Fruit fly (Drosophila melanogaster) whole organism, embryonic: Measurements from ENCODE around the gene Trf4-2.

Experiments
- Adf1 ChIP-seq: fragments of 200-800 bp; sonication (Bioruptor generic); IDR thresholded peaks from 2 replicates; pipeline ENCODE4 v1.3.6; 2022; ENCODE audit warnings: missing biosample characterization, missing genetic modification characterization
- B-H2 ChIP-seq: fragments of 200-800 bp; sonication (Bioruptor generic); optimal IDR thresholded peaks from 2 replicates; lab custom pipeline; 2018; ENCODE audit warnings: missing biosample characterization, mild to moderate bottlenecking, missing genetic modification characterization
- CG10267 ChIP-seq: fragments of 200-800 bp; sonication (Bioruptor generic); optimal IDR thresholded peaks from 2 replicates; lab custom pipeline; 2018; ENCODE audit warnings: missing biosample characterization, mild to moderate bottlenecking, missing genetic modification characterization, moderate library complexity
- CG11247 ChIP-seq: fragments of 200-800 bp; sonication (Bioruptor generic); IDR thresholded peaks from 2 replicates; pipeline ENCODE4 v1.3.6; 2022; ENCODE audit warnings: missing biosample characterization, missing genetic modification characterization
- CG11398 ChIP-seq: fragments of 200-800 bp; sonication (Bioruptor generic); optimal IDR thresholded peaks from 2 replicates; lab custom pipeline; 2016; ENCODE audit warnings: missing biosample characterization, missing genetic modification characterization
- CG12155 ChIP-seq: fragments of 200-800 bp; sonication (Bioruptor generic); optimal IDR thresholded peaks from 3 replicates; lab custom pipeline; 2016; ENCODE audit warnings: missing biosample characterization, missing genetic modification characterization
- CG13424 ChIP-seq: fragments of 200-800 bp; sonication (Bioruptor generic); optimal IDR thresholded peaks from 2 replicates; lab custom pipeline; 2019; ENCODE audit warnings: missing biosample characterization, mild to moderate bottlenecking, missing genetic modification characterization, moderate library complexity
- CG34376 ChIP-seq: fragments of 200-800 bp; sonication (Bioruptor generic); optimal IDR thresholded peaks from 2 replicates; lab custom pipeline; 2018; ENCODE audit warnings: missing biosample characterization, mild to moderate bottlenecking, missing genetic modification characterization
- CG42726 ChIP-seq: fragments of 200-800 bp; sonication (Bioruptor generic); IDR thresholded peaks from 2 replicates; pipeline ENCODE4 v1.3.6; 2022; ENCODE audit warnings: missing biosample characterization, missing genetic modification characterization; ENCODE audit not compliant: partially characterized antibody
- CG4617 ChIP-seq: fragments of 200-800 bp; sonication (Bioruptor generic); optimal IDR thresholded peaks from 3 replicates; lab custom pipeline; 2016; ENCODE audit warnings: missing biosample characterization, missing genetic modification characterization, borderline replicate concordance
- CHES-1-like ChIP-seq: fragments of 200-800 bp; sonication (Bioruptor generic); optimal IDR thresholded peaks from 2 replicates; lab custom pipeline; 2016; ENCODE audit warnings: missing biosample characterization, missing genetic modification characterization
- CkIIα-i1 ChIP-seq: fragments of 200-800 bp; sonication (Bioruptor generic); IDR thresholded peaks from 2 replicates; pipeline ENCODE4 v1.3.6; 2022; ENCODE audit warnings: missing biosample characterization, missing genetic modification characterization
- CrebB ChIP-seq: fragments of 200-800 bp; sonication (Bioruptor generic); optimal IDR thresholded peaks from 3 replicates; lab custom pipeline; 2018; ENCODE audit warnings: missing biosample characterization, mild to moderate bottlenecking, missing genetic modification characterization
- Doc3 ChIP-seq: fragments of 200-800 bp; sonication (Bioruptor generic); IDR thresholded peaks from 3 replicates; pipeline ENCODE4 v1.3.6; 2022; ENCODE audit warnings: missing biosample characterization, missing genetic modification characterization; ENCODE audit not compliant: partially characterized antibody
- Ets65A ChIP-seq: fragments of 200-800 bp; sonication (Bioruptor generic); peaks from one replicate; lab custom pipeline; 2016; ENCODE audit warnings: missing biosample characterization, missing genetic modification characterization
- Mad ChIP-seq: fragments of 200-800 bp; sonication (Bioruptor generic); optimal IDR thresholded peaks from 2 replicates; lab custom pipeline; 2016; ENCODE audit warnings: missing biosample characterization, missing genetic modification characterization
- Mes4 ChIP-seq: fragments of 200-800 bp; sonication (Bioruptor generic); optimal IDR thresholded peaks from 2 replicates; lab custom pipeline; 2016; ENCODE audit warnings: missing biosample characterization, missing genetic modification characterization
- Rx ChIP-seq: fragments of 200-800 bp; sonication (Bioruptor generic); IDR thresholded peaks from 2 replicates; pipeline ENCODE4 v1.3.6; 2022; ENCODE audit warnings: missing biosample characterization, missing genetic modification characterization
- Sry-β ChIP-seq: fragments of 200-800 bp; sonication (Bioruptor generic); optimal IDR thresholded peaks from 2 replicates; lab custom pipeline; 2018; ENCODE audit warnings: missing biosample characterization, mild to moderate bottlenecking, missing genetic modification characterization, moderate library complexity
- Ssrp ChIP-seq: fragments of 200-800 bp; sonication (Bioruptor generic); optimal IDR thresholded peaks from 2 replicates; lab custom pipeline; 2018; ENCODE audit warnings: missing biosample characterization, mild to moderate bottlenecking, missing genetic modification characterization, moderate library complexity
- Taf1 ChIP-seq: fragments of 200-800 bp; sonication (Bioruptor generic); IDR thresholded peaks from 2 replicates; pipeline ENCODE4 v1.3.6; 2022; ENCODE audit warnings: missing biosample characterization, missing genetic modification characterization
- Usf ChIP-seq: fragments of 200-800 bp; sonication (Bioruptor generic); optimal IDR thresholded peaks from 2 replicates; lab custom pipeline; 2017; ENCODE audit warnings: missing genotype, missing biosample characterization, missing genetic modification characterization
- ato ChIP-seq: fragments of 200-800 bp; sonication (Bioruptor generic); IDR thresholded peaks from 2 replicates; pipeline ENCODE4 v1.3.6; 2022; ENCODE audit warnings: missing biosample characterization, missing genetic modification characterization; ENCODE audit not compliant: partially characterized antibody
- bigmax ChIP-seq: fragments of 200-800 bp; sonication (Bioruptor generic); optimal IDR thresholded peaks from 2 replicates; lab custom pipeline; 2018; ENCODE audit warnings: missing biosample characterization, mild to moderate bottlenecking, missing genetic modification characterization
- caup ChIP-seq: fragments of 200-800 bp; sonication (Bioruptor generic); optimal IDR thresholded peaks from 3 replicates; lab custom pipeline; 2017; ENCODE audit warnings: missing biosample characterization, mild to moderate bottlenecking, missing genetic modification characterization, moderate library complexity; ENCODE audit not compliant: severe bottlenecking
- corto ChIP-seq: fragments of 200-800 bp; sonication (Bioruptor generic); optimal IDR thresholded peaks from 2 replicates; lab custom pipeline; 2016; ENCODE audit warnings: missing biosample characterization, mild to moderate bottlenecking, missing genetic modification characterization, moderate library complexity
- cwo ChIP-seq: fragments of 200-800 bp; sonication (Bioruptor generic); optimal IDR thresholded peaks from 3 replicates; lab custom pipeline; 2017; ENCODE audit warnings: missing biosample characterization, missing genetic modification characterization, mild to moderate bottlenecking, moderate library complexity, missing genetic modification reagents
- exex ChIP-seq: fragments of 200-800 bp; sonication (Bioruptor generic); optimal IDR thresholded peaks from 4 replicates; lab custom pipeline; 2018; ENCODE audit warnings: missing biosample characterization, mild to moderate bottlenecking, missing genetic modification characterization, moderate library complexity
- fd96Cb ChIP-seq: fragments of 200-800 bp; sonication (Bioruptor generic); optimal IDR thresholded peaks from 2 replicates; lab custom pipeline; 2018; ENCODE audit warnings: missing biosample characterization, mild to moderate bottlenecking, missing genetic modification characterization, moderate library complexity
- grn ChIP-seq: fragments of 200-800 bp; sonication (Bioruptor generic); optimal IDR thresholded peaks from 3 replicates; lab custom pipeline; 2017; ENCODE audit warnings: missing biosample characterization, missing genetic modification characterization
- h ChIP-seq: fragments of >200 bp; optimal IDR thresholded peaks from 2 replicates; lab custom pipeline; 2017
- ind ChIP-seq: fragments of 200-800 bp; sonication (Bioruptor generic); optimal IDR thresholded peaks from 3 replicates; lab custom pipeline; 2016; ENCODE audit warnings: missing biosample characterization, missing genetic modification characterization
- lmd ChIP-seq: fragments of 200-800 bp; sonication (Bioruptor generic); IDR thresholded peaks from 2 replicates; pipeline ENCODE4 v1.3.6; 2022; ENCODE audit warnings: missing biosample characterization, missing genetic modification characterization
- nerfin-2 ChIP-seq: fragments of 200-800 bp; sonication (Bioruptor generic); IDR thresholded peaks from 2 replicates; pipeline ENCODE4 v1.3.6; 2022; ENCODE audit warnings: missing biosample characterization, missing genetic modification characterization; ENCODE audit not compliant: partially characterized antibody
- nom ChIP-seq: fragments of 200-800 bp; sonication (Bioruptor generic); optimal IDR thresholded peaks from 2 replicates; lab custom pipeline; 2017; ENCODE audit warnings: missing biosample characterization, missing genetic modification characterization, mild to moderate bottlenecking, moderate library complexity, missing genetic modification reagents
- otp ChIP-seq: fragments of 200-800 bp; sonication (Bioruptor generic); IDR thresholded peaks from 3 replicates; pipeline ENCODE4, ENCODE4 v1.3.6; 2022; ENCODE audit warnings: missing biosample characterization, missing genetic modification characterization
- pita ChIP-seq: fragments of 200-800 bp; sonication (Bioruptor generic); optimal IDR thresholded peaks from 2 replicates; lab custom pipeline; 2017; ENCODE audit warnings: missing biosample characterization, mild to moderate bottlenecking, missing genetic modification characterization
- sc ChIP-seq, 3 experiments: fragments of >200 bp in 2 of 3; fragments of 200-800 bp in 1 of 3; sonication (Bioruptor generic) in 1 of 3; optimal IDR thresholded peaks; 2 replicates in 2 of 3; 3 replicates in 1 of 3; lab custom pipeline; 2017; ENCODE audit warnings: mild to moderate bottlenecking in 1 of 3, missing biosample characterization in 1 of 3, missing genetic modification characterization in 1 of 3, missing genetic modification reagents in 1 of 3
- sna ChIP-seq: fragments of 200-800 bp; sonication (Bioruptor generic); IDR thresholded peaks from 2 replicates; pipeline ENCODE4 v1.3.6; 2022; ENCODE audit warnings: missing biosample characterization, missing genetic modification characterization; ENCODE audit not compliant: partially characterized antibody
- sug ChIP-seq: fragments of 200-800 bp; optimal IDR thresholded peaks from 2 replicates; lab custom pipeline; 2019; ENCODE audit warnings: missing biosample characterization, mild to moderate bottlenecking, missing genetic modification characterization, moderate library complexity
- wor ChIP-seq: fragments of 200-800 bp; sonication (Bioruptor generic); IDR thresholded peaks from 2 replicates; pipeline ENCODE4 v1.3.6; 2022; ENCODE audit warnings: missing biosample characterization, missing genetic modification characterization

The Trf4-2 gene

dm6 chr3R:24931856-24932255, 6.8 kb downstream of the Trf4-2 start, which contains the start of gene CG11771 (continued):
- TF ChIP-seq CrebB (tag; lab: Kevin White, UChicago) (no peak), ind (GFP tag; lab: Kevin White, UChicago) (no peak), CG11247 (GFP tag; lab: Robert Waterston, UW) (no peak), ato (GFP tag; lab: Robert Waterston, UW) (no peak), fd96Cb (tag; lab: Kevin White, UChicago) (no peak)

dm6 chr3R:24934542-24934941, 9.5 kb downstream of the Trf4-2 start:
- no peak for TF ChIP-seq Rx (GFP tag; lab: Robert Waterston, UW)
- no peak for TF ChIP-seq Adf1 (GFP tag; lab: Robert Waterston, UW)
- TF ChIP-seq Doc3 = no peak
- TF ChIP-seq CG13424 = no peak
- TF ChIP-seq wor = no peak
- peak; percentile 59 for TF ChIP-seq grn (GFP tag; lab: Kevin White, UChicago)
- TF ChIP-seq exex (tag; lab: Kevin White, UChicago) = peak; percentile 73
- TF ChIP-seq CG10267 = no peak
- no peak for TF ChIP-seq otp
- no peak for TF ChIP-seq Usf (GFP tag; lab: Kevin White, UChicago)
- TF ChIP-seq sug (tag; lab: Kevin White, UChicago) = peak; percentile 28
- no peak for TF ChIP-seq caup (GFP tag; lab: Kevin White, UChicago)
- peak; percentile 22 for TF ChIP-seq cwo (GFP tag; lab: Kevin White, UChicago)
- no peak for TF ChIP-seq B-H2 (GFP tag; lab: Kevin White, UChicago)
- no peak for TF ChIP-seq CkIIα-i1
- no peak for TF ChIP-seq Mad (GFP tag; lab: Kevin White, UChicago)
- no peak for TF ChIP-seq CG42726 (GFP tag; lab: Robert Waterston, UW)
- TF ChIP-seq bigmax (GFP tag; lab: Kevin White, UChicago) = no peak
- TF ChIP-seq Sry-β (GFP tag; lab: Kevin White, UChicago) = no peak
- no peak for TF ChIP-seq Mes4 (GFP tag; lab: Kevin White, UChicago)
- TF ChIP-seq Ssrp (tag; lab: Kevin White, UChicago) = no peak
- TF ChIP-seq CG4617 (GFP tag; lab: Kevin White, UChicago) = no peak
- no peak for TF ChIP-seq corto (GFP tag; lab: Kevin White, UChicago)
- TF ChIP-seq CG34376 (GFP tag; lab: Kevin White, UChicago) = peak; percentile 13
- TF ChIP-seq nerfin-2 (GFP tag; lab: Robert Waterston, UW) = no peak
- no peak for TF ChIP-seq sna (GFP tag; lab: Robert Waterston, UW)
- TF ChIP-seq, all 482 proteins: peak for 5

dm6 chr3R:24935758-24936157, 10.7 kb downstream of the Trf4-2 start:
- TF ChIP-seq Doc3 (no peak), CG12155 (GFP tag; lab: Kevin White, UChicago) (no peak), sc (optimal IDR thresholded peaks at IDR 0.05; lab: Kevin White, UChicago) (no peak), sc (GFP tag; optimal IDR thresholded peaks at IDR 0.05; lab: Kevin White, UChicago) (no peak), CHES-1-like (GFP tag; lab: Kevin White, UChicago) (no peak), Taf1 (GFP tag; lab: Robert Waterston, UW) (no peak), CG11398 (GFP tag; lab: Kevin White, UChicago) (no peak), nom (GFP tag; lab: Kevin White, UChicago) (peak; percentile 85), pita (GFP tag; lab: Kevin White, UChicago) (no peak), Ets65A (peak; percentile 54), h (lab: Kevin White, UChicago) (no peak), lmd (GFP tag; lab: Robert Waterston, UW) (no peak)
